Worm (Caenorhabditis elegans) whole organism, L3 larva: ENCODE measurements around the gene sdf-9.

ENCODE experiments used
- ama-1 ChIP-seq: fragments of 150-350 bp; optimal IDR thresholded peaks from 2 replicates; lab custom pipeline; 2018
- lin-15B ChIP-seq: fragments of 150-350 bp; optimal IDR thresholded peaks from 2 replicates; lab custom pipeline; 2014; ENCODE audit warnings: missing biosample characterization, missing genetic modification characterization
- nfya-1 ChIP-seq: sonication (generic microtip); optimal IDR thresholded peaks from 2 replicates; lab custom pipeline; 2017; ENCODE audit warnings: missing genetic modification characterization, mild to moderate bottlenecking, missing compliant biosample characterization, antibody characterized with exemption, moderate library complexity; ENCODE audit not compliant: insufficient read depth
- nhr-12 ChIP-seq: fragments of 150-350 bp; optimal IDR thresholded peaks from 2 replicates; lab custom pipeline; 2014; ENCODE audit warnings: missing biosample characterization, missing genetic modification characterization
- nhr-23 ChIP-seq: fragments of 150-350 bp; optimal IDR thresholded peaks from 2 replicates; lab custom pipeline; 2014; ENCODE audit warnings: missing biosample characterization, missing genetic modification reagents, missing genetic modification characterization
- pha-4 ChIP-seq: fragments of 150-350 bp; optimal IDR thresholded peaks from 2 replicates; lab custom pipeline; 2014; ENCODE audit warnings: missing biosample characterization, missing genetic modification reagents, missing genetic modification characterization
- snpc-4 ChIP-seq: fragments of 150-350 bp; optimal IDR thresholded peaks from 2 replicates; lab custom pipeline; 2014; ENCODE audit warnings: missing biosample characterization, missing genetic modification characterization
- ztf-11 ChIP-seq: fragments of 150-350 bp; optimal IDR thresholded peaks from 2 replicates; lab custom pipeline; 2014; ENCODE audit warnings: missing biosample characterization, missing genetic modification characterization

- no peak for TF ChIP-seq snpc-4 (tag; lab: Kevin White, UChicago)
- TF ChIP-seq nhr-23 (tag; lab: Kevin White, UChicago), result no peak
- TF ChIP-seq nfya-1 (tag; lab: Kevin White, UChicago), result no peak
- TF ChIP-seq ztf-11 (tag; lab: Kevin White, UChicago), result no peak
- TF ChIP-seq nhr-12, result no peak
- no peak for TF ChIP-seq lin-15B (tag; lab: Kevin White, UChicago)
- no peak for TF ChIP-seq ama-1 (lab: Kevin White, UChicago)
- no peak for TF ChIP-seq pha-4 (tag; lab: Kevin White, UChicago)
These were observed 45.4 kb upstream of the sdf-9 start, which contains the start of gene pha-4 for ce11 chrV:20752609-20753102.
